Fruit fly (Drosophila melanogaster) ovary, adult (tissue): ENCODE results near the gene CG18809.
A peak's percentile ranks its signal among the peaks of the same experiment; 100 is the strongest.

Experiments used
- CG17801 ChIP-seq: fragments of 200-800 bp; optimal IDR thresholded peaks from 2 replicates; lab custom pipeline; 2019; ENCODE audit warnings: missing biosample characterization, mild to moderate bottlenecking, missing genetic modification characterization, moderate library complexity; ENCODE audit not compliant: partially characterized antibody

CG18809 gene

DNA sequence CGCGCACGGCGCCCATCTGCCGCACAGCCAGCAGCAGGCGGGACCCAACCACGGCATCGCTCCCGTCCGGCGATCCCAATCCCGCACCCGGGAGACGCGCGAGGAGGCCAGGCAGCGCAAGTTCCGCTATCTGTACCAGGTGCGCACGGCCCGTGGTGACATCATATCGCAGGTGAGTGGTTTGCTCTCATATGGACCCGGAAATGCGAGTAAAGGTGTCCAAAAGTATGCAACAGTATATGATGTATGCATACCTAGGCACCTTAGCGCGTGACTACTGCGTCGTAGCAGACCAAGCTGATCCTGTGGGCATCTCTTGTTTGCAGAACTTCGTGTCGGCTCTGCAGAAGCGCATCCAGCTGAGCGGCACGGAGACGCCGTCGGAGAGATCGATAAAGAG is 6.3 kb downstream of the CG18809 start:
- TF ChIP-seq CG17801 (GFP tag; lab: Kevin White, UChicago) = no peak

dm6 chrX:19735270-19735669 is 8.9 kb downstream of the CG18809 start, which contains the start of gene CG14234:
CG14234 (plus strand) TSS chrX:19735570.
- TF ChIP-seq CG17801 (GFP tag; lab: Kevin White, UChicago) = no peak

DNA sequence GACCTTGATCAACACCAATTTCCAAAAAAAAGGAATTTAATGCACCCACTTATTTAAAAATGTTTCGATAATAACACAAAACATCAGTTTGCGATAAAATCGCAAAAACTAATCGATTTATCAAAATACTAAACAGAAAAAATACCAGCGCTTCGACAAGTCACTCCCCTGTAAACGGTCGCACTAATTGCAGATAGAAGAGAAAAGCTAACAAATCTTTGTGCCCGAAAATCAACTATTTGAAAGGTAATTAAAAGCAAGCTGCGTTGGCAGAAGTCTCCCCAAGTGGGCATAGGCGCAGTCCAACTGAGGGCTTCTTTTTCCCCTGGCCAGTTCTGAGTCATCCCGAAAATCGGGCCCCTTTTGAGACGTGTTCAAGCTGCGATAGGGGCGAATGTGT is 13.3 kb downstream of the CG18809 start, which contains the start of gene AP-1-2beta:
Gene AP-1-2beta (plus strand): TSS at position 161 of the 400 bp plus-strand sequence.
- peak; percentile 45 for TF ChIP-seq CG17801 (GFP tag; lab: Kevin White, UChicago)

DNA sequence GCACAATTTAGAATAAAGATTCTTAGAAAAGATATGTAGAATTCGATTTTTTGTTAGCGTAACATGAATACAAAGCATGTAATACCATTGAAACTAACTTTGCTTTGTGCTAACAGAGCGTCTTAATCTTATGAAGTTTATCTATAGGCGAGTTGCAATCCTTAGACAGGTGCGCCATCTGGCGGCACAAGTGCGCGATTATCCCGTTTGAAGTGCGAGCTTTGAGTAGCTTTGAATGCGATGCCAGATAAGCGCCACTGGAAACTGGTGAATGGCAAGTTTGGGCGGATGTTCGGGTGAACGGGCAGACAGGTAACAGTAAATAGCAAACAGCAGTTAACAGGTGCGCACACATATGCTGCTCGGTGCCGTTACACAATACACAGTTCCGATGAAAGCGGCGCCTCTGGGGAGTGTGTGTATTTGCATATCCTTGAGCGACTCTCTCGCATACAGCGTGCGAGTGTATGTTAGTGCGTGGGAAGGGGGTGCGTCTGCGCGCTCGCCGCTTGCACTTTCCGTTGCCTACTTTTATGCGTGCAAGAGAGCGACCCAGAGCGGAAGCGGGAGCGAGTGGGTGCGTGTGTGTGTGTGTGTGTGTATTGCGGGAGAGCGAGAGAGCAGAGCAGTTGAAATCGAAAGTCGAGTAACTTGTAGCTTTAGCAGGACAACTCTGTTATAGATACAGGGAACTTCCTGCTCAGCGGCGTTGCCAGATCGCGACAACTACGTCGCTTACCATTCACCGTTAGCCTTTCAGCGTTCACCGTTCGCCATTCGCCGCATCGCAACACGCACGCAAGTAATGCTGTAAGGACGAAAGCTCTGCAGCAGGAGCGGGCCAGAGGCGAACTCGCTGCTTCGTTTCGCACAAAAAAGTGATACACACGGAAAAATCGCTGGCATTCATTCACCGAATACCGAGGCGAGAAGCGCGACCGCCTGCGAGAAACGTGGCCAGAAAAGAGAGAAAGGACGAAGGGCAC is 25.9 kb downstream of the CG18809 start, which contains the start of gene CG12531:
Gene CG12531 (plus strand): TSS at position 936 of the 986 bp plus-strand sequence.
- no peak for TF ChIP-seq CG17801 (GFP tag; lab: Kevin White, UChicago)

DNA sequence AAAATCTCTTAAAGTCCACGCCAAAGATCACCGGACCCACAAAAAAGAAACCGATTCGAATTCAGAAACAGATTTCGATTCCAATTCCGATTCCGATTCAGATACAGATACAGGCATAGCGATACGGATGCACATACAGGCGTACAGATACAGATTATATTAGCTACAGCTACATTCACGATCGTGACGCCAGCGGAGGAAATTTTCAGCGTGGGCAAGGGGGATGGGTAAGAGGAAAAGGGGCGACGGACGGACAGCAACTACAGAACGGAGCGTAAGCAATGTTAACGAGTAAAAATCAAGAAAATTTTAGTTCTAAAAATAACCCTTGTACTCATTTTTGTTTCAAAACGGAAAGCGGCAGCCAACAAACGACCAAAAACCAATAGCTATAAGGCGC is 27.1 kb downstream of the CG18809 start:
- TF ChIP-seq CG17801 (GFP tag; lab: Kevin White, UChicago) = no peak

DNA sequence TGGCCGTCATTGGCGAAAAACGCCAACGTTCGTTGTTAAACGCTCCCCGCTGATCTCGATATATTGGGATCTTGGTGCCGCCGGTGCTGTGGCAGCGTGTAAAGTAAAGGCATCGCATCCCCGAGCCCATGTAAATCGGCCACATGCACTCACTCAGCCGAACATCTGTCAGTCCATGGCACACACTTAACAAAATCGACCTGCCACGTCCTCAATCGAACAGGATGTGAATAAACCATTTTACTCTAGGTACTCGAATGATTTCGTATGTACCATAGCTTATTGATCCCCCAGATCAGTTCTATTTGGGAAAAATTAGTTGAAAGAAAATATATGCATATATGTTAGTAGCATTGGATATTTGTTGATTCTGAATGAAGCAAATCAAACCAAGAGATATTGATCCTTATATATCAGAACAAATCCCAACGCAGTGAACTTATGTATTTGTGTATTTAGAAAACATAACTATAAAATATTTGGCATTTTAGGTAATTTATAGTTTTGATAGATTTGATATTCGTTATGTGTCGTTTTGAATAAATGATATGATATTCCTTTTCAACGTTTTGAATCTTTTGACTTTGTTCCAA is 27.7 kb downstream of the CG18809 start:
- no peak for TF ChIP-seq CG17801 (GFP tag; lab: Kevin White, UChicago)

- TF ChIP-seq CG17801 (GFP tag; lab: Kevin White, UChicago) = no peak
Measured at dm6 chrX:19714816-19715215, 29.3 kb downstream of the CG18809 start.

- TF ChIP-seq CG17801 (GFP tag; lab: Kevin White, UChicago) = no peak
Measured at dm6 chrX:19712898-19713627, 31.1 kb downstream of the CG18809 start, which contains the start of gene meso18E. meso18E (minus strand) TSS chrX:19713045.

DNA sequence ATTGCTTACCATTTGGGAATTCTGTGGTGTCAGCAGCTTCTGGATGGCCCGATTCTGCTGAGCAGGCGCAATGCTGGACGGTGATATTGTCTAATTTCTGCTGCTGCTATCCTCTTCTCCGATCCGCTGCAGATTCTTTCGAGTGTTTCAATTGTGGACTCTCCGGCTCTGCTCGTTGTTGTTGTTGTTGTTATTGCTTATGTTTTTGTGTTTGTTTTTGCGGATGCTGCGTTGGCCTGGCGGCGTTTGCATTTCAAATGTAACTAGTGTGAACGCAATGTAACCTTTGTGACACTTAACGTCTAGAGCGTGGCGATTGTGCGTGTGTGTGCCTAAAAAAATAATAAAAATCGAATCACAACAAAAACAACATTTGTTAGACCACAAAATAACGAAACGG is 32.2 kb downstream of the CG18809 start:
- TF ChIP-seq CG17801 (GFP tag; lab: Kevin White, UChicago) = no peak

dm6 chrX:19704083-19704482 is 40.1 kb downstream of the CG18809 start, which contains the start of the genes CG14230 and CG14232:
CG14230 (plus strand) TSS chrX:19704176.
CG14232 (minus strand) TSS chrX:19704259.
- peak; percentile 48 for TF ChIP-seq CG17801 (GFP tag; lab: Kevin White, UChicago)

dm6 chrX:19701611-19702010 is 42.5 kb downstream of the CG18809 start, which contains the start of gene Tcs4:
Tcs4 (minus strand) TSS chrX:19701755.
- peak; percentile 48 for TF ChIP-seq CG17801 (GFP tag; lab: Kevin White, UChicago)

dm6 chrX:19697255-19697877 is 46.8 kb downstream of the CG18809 start:
- TF ChIP-seq CG17801 (GFP tag; lab: Kevin White, UChicago) = no peak

dm6 chrX:19696845-19697244 is 47.3 kb downstream of the CG18809 start, which contains the start of gene Cdc42:
Cdc42 (plus strand) TSS chrX:19697091.
- TF ChIP-seq CG17801 (GFP tag; lab: Kevin White, UChicago) = no peak
